Worm (Caenorhabditis elegans) whole organism, L3 larva: ENCODE measurements around the gene F54E4.4.
A peak's percentile ranks its signal among the peaks of the same experiment; 100 is the strongest.

Experiments
- R02D3.7 ChIP-seq: fragments of 150-350 bp; optimal IDR thresholded peaks from 2 replicates; lab custom pipeline; 2014; ENCODE audit warnings: missing biosample characterization, missing genetic modification characterization
- ZK546.5 ChIP-seq: sonication (generic microtip); optimal IDR thresholded peaks from 2 replicates; lab custom pipeline; 2017; ENCODE audit warnings: missing biosample characterization, missing genetic modification characterization
- aly-2 ChIP-seq: fragments of 150-350 bp; optimal IDR thresholded peaks from 2 replicates; lab custom pipeline; 2014; ENCODE audit warnings: missing biosample characterization, missing genetic modification characterization
- ama-1 ChIP-seq: fragments of 150-350 bp; optimal IDR thresholded peaks from 2 replicates; lab custom pipeline; 2018
- ceh-16 ChIP-seq: sonication (generic microtip); optimal IDR thresholded peaks from 2 replicates; lab custom pipeline; 2017; ENCODE audit warnings: missing biosample characterization, missing genetic modification characterization
- ceh-82 ChIP-seq: fragments of 150-350 bp; optimal IDR thresholded peaks from 2 replicates; lab custom pipeline; 2014; ENCODE audit warnings: missing biosample characterization, missing genetic modification characterization
- egl-27 ChIP-seq: sonication (generic microtip); optimal IDR thresholded peaks from 4 replicates; lab custom pipeline; 2017; ENCODE audit warnings: missing biosample characterization, missing genetic modification reagents, missing genetic modification characterization
- egl-5 ChIP-seq: fragments of 150-350 bp; optimal IDR thresholded peaks from 2 replicates; lab custom pipeline; 2017; ENCODE audit warnings: missing biosample characterization, missing genetic modification reagents, missing genetic modification characterization, inconsistent platforms
- elt-2 ChIP-seq: sonication (generic microtip); optimal IDR thresholded peaks from 2 replicates; lab custom pipeline; 2016; ENCODE audit warnings: missing genetic modification reagents, mild to moderate bottlenecking, missing genetic modification characterization, missing compliant biosample characterization
- eor-1 ChIP-seq, 2 experiments: fragments of 150-350 bp; optimal IDR thresholded peaks; 2 replicates each; lab custom pipeline; 2014 to 2018; ENCODE audit warnings: missing biosample characterization in 2 of 2, missing genetic modification characterization in 2 of 2
- fkh-10 ChIP-seq: sonication (generic microtip); optimal IDR thresholded peaks from 2 replicates; lab custom pipeline; 2017; ENCODE audit warnings: missing biosample characterization, missing genetic modification reagents, missing genetic modification characterization
- fkh-2 ChIP-seq: fragments of 150-350 bp; optimal IDR thresholded peaks from 2 replicates; lab custom pipeline; 2014; ENCODE audit warnings: missing biosample characterization, missing genetic modification reagents, missing genetic modification characterization
- fos-1 ChIP-seq: fragments of 150-350 bp; optimal IDR thresholded peaks from 2 replicates; lab custom pipeline; 2014; ENCODE audit warnings: missing biosample characterization, missing genetic modification characterization
- hmg-11 ChIP-seq: sonication (generic microtip); optimal IDR thresholded peaks from 2 replicates; lab custom pipeline; 2016; ENCODE audit warnings: missing genetic modification characterization, missing compliant biosample characterization
- lin-39 ChIP-seq: fragments of 150-350 bp; optimal IDR thresholded peaks from 2 replicates; lab custom pipeline; 2018; ENCODE audit warnings: missing biosample characterization, missing genetic modification reagents, missing genetic modification characterization
- lsy-12 ChIP-seq: sonication (generic microtip); optimal IDR thresholded peaks from 2 replicates; lab custom pipeline; 2016; ENCODE audit warnings: mild to moderate bottlenecking, missing genetic modification characterization, missing compliant biosample characterization
- mdl-1 ChIP-seq: fragments of 150-350 bp; optimal IDR thresholded peaks from 2 replicates; lab custom pipeline; 2014; ENCODE audit warnings: missing biosample characterization, missing genetic modification characterization
- mml-1 ChIP-seq: fragments of 150-350 bp; sonication (generic microtip); optimal IDR thresholded peaks from 3 replicates; lab custom pipeline; 2014; ENCODE audit warnings: missing biosample characterization, missing genetic modification characterization
- nfya-1 ChIP-seq: sonication (generic microtip); optimal IDR thresholded peaks from 2 replicates; lab custom pipeline; 2017; ENCODE audit warnings: missing genetic modification characterization, mild to moderate bottlenecking, missing compliant biosample characterization, antibody characterized with exemption, moderate library complexity; ENCODE audit not compliant: insufficient read depth
- nhr-11 ChIP-seq: fragments of 150-350 bp; optimal IDR thresholded peaks from 2 replicates; lab custom pipeline; 2014; ENCODE audit warnings: missing biosample characterization, missing genetic modification characterization
- nhr-23 ChIP-seq: fragments of 150-350 bp; optimal IDR thresholded peaks from 2 replicates; lab custom pipeline; 2014; ENCODE audit warnings: missing biosample characterization, missing genetic modification reagents, missing genetic modification characterization
- nhr-237 ChIP-seq: fragments of 150-350 bp; optimal IDR thresholded peaks from 2 replicates; lab custom pipeline; 2014; ENCODE audit warnings: missing biosample characterization, missing genetic modification characterization
- nhr-28 ChIP-seq: fragments of 150-350 bp; optimal IDR thresholded peaks from 2 replicates; lab custom pipeline; 2014; ENCODE audit warnings: missing biosample characterization, missing genetic modification characterization
- nhr-43 ChIP-seq: sonication (generic microtip); optimal IDR thresholded peaks from 2 replicates; lab custom pipeline; 2016; ENCODE audit warnings: mild to moderate bottlenecking, missing genetic modification characterization, missing compliant biosample characterization; ENCODE audit not compliant: poor library complexity, severe bottlenecking
- nhr-76 ChIP-seq: fragments of 150-350 bp; sonication (generic microtip); optimal IDR thresholded peaks from 5 replicates; lab custom pipeline; 2014; ENCODE audit warnings: missing biosample characterization, missing genetic modification characterization
- pha-4 ChIP-seq: fragments of 150-350 bp; optimal IDR thresholded peaks from 2 replicates; lab custom pipeline; 2014; ENCODE audit warnings: missing biosample characterization, missing genetic modification reagents, missing genetic modification characterization
- pqm-1 ChIP-seq: fragments of 150-350 bp; optimal IDR thresholded peaks from 2 replicates; lab custom pipeline; 2017; ENCODE audit warnings: missing biosample characterization, missing genetic modification characterization, inconsistent platforms
- sea-2 ChIP-seq: fragments of 150-350 bp; sonication (generic microtip); optimal IDR thresholded peaks from 4 replicates; lab custom pipeline; 2014; ENCODE audit warnings: missing biosample characterization, missing genetic modification reagents, missing genetic modification characterization
- snpc-4 ChIP-seq: fragments of 150-350 bp; optimal IDR thresholded peaks from 2 replicates; lab custom pipeline; 2014; ENCODE audit warnings: missing biosample characterization, missing genetic modification characterization
- tbx-2 ChIP-seq: sonication (generic microtip); optimal IDR thresholded peaks from 2 replicates; lab custom pipeline; 2016; ENCODE audit warnings: mild to moderate bottlenecking, missing genetic modification characterization, missing compliant biosample characterization
- unc-39 ChIP-seq: sonication (generic microtip); optimal IDR thresholded peaks from 4 replicates; lab custom pipeline; 2017; ENCODE audit warnings: missing biosample characterization, missing genetic modification characterization
- zag-1 ChIP-seq: fragments of 150-350 bp; optimal IDR thresholded peaks from 2 replicates; lab custom pipeline; 2014; ENCODE audit warnings: missing biosample characterization, missing genetic modification characterization
- ztf-4 ChIP-seq: fragments of 150-350 bp; optimal IDR thresholded peaks from 2 replicates; lab custom pipeline; 2014; ENCODE audit warnings: missing biosample characterization, missing genetic modification characterization

F54E4.4 gene

DNA sequence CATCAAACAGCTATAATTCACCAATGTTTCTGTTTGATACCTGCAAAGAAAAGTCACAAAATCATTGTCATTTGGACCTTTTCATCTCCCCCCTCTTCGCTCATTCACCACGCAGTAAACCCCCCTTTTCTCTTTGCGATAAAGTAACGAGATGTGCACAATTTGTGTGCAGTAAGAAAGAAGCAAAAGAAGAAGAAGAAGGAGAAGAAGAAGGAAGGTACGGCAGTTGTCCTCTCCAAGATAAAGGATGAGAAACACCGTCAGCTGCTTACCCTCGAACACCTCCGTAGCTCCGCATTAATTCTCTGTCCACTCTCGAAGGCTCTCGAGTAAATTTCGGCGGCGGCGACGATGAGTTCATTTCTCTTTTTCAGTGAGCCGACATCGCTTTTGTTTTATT lies 8.2 kb upstream of the F54E4.4 start:
- TF ChIP-seq pha-4 (no peak), fos-1 (no peak), lin-39 (tag; lab: Kevin White, UChicago) (peak; percentile 22), eor-1 (tag; optimal IDR thresholded peaks at IDR 0.05; lab: Kevin White, UChicago) (no peak), nfya-1 (no peak), ztf-4 (tag; lab: Kevin White, UChicago) (no peak), nhr-23 (tag; lab: Kevin White, UChicago) (no peak), nhr-76 (tag; lab: Kevin White, UChicago) (no peak), mdl-1 (tag; lab: Kevin White, UChicago) (no peak), nhr-11 (peak; percentile 0), ceh-16 (tag; lab: Kevin White, UChicago) (no peak)

DNA sequence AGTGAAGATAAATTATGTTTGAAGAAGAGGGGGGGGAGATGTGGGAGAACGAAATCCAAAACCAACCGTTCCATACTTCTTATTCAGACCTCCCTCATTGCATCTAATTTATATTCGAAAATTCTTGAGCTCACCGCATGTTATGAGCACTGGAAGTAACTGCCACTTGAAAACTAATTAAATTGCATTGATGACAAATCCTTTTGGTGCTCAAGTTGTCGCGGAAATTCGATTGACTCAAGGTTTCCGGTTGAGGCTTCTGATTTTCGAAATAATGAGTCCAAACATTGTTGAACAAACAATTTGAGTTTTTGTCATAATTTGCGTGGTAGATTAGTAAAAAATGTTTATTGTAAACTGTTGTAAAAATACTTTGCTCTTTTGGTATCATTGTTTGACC lies 6.8 kb upstream of the F54E4.4 start:
- no peak for TF ChIP-seq elt-2 (tag; lab: Kevin White, UChicago)
- TF ChIP-seq ZK546.5 (tag; lab: Kevin White, UChicago): no peak
- no peak for TF ChIP-seq nhr-76 (tag; lab: Kevin White, UChicago)

DNA sequence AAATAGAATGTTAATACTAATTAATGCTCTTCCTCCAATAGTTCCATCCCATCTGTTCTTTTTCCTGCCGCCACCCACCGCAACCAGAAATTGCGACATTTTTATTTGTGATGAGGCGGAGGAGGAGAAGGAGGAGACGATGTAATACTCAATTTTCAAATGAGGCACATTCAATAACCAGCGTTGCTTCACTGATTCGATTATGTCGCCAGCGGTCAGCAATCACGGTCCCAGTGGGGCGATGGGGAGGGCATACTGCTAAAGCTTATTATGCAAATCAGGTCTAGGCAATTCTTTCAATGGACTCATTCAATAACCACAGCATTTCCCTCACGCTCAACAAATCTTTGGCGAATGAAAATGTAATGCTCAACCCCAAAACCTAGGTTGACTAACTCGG lies 3.9 kb upstream of the F54E4.4 start:
- TF ChIP-seq nhr-237 (tag; lab: Kevin White, UChicago): no peak
- TF ChIP-seq tbx-2 (tag; lab: Kevin White, UChicago): no peak
- TF ChIP-seq unc-39 (tag; lab: Kevin White, UChicago): no peak
- TF ChIP-seq aly-2 (tag; lab: Kevin White, UChicago): no peak
- TF ChIP-seq lsy-12 (tag; lab: Kevin White, UChicago): no peak
- no peak for TF ChIP-seq nhr-43 (tag; lab: Kevin White, UChicago)
- no peak for TF ChIP-seq sea-2 (GFP tag; lab: Kevin White, UChicago)
- TF ChIP-seq pqm-1: no peak

DNA sequence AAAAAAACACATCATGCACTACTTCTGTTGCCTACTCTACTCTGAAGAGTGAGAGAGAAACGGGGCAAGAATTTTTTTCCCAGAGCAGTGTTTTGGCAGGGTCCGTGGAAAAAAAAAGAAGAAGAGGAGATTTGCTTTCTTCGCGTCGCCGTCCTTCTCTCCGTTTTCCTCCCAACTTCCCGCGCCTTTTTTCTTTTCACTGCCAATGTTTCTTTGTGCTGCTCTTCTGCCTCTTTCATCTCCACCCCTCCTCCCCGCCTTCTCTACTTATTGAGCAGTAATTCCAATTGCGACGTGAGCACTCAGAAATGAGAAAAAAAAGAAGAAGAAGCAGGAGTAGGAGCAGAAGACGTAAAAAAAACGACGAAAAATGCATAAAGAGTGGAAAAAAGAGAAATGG lies 5.4 kb downstream of the F54E4.4 start:
- no peak for TF ChIP-seq ceh-82 (tag; lab: Kevin White, UChicago)
- TF ChIP-seq egl-27 (tag; lab: Kevin White, UChicago): no peak
- peak; percentile 15 for TF ChIP-seq hmg-11 (tag; lab: Kevin White, UChicago)
- TF ChIP-seq nhr-28: no peak
- TF ChIP-seq fkh-10 (GFP tag; lab: Kevin White, UChicago): peak; percentile 95
- no peak for TF ChIP-seq unc-39 (tag; lab: Kevin White, UChicago)
- peak; percentile 32 for TF ChIP-seq tbx-2 (tag; lab: Kevin White, UChicago)
- peak; percentile 42 for TF ChIP-seq lin-39 (tag; lab: Kevin White, UChicago)
- TF ChIP-seq nfya-1: peak; percentile 71
- TF ChIP-seq nhr-11: no peak

DNA sequence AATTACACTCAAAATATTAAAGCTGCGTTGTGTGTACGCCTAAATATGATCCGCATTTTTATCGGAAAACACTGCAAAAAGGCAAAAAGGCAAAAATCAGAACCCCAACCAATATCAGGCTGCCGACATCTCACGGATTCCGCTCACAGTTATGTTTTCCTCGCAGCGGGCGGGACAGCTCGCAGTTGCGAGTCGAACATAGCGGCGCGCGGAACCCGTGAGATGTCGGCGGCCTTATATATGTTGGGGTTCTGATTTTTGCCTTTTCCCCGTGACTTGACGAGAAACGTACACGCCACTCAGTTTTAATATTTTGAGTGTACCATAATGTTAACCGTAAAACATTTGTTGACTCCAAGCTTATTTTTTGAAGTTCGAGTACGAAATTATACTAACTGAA lies 7.8 kb downstream of the F54E4.4 start:
- TF ChIP-seq mml-1 (no peak), nhr-237 (tag; lab: Kevin White, UChicago) (no peak), snpc-4 (tag; lab: Kevin White, UChicago) (peak; percentile 76)

DNA sequence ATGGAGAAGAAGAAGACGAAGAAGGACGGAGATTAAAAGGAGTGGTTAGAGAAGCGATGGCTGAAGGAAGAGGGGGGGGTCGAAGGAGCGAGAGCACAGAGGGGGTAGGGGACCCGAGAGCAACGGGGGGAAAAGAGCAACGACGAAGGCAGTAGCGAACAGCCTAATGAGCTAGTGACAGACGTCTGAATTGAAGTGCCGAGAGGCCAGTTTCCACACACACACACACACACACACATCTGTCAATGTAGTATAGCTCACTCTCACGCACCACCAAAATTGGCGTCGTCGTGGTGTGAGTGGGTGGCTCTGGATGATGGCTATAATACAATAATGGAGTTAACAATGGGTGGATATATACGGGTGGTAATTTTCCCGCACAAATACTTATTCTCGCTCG lies 8.6 kb downstream of the F54E4.4 start:
- TF ChIP-seq ztf-4 (tag; lab: Kevin White, UChicago) (no peak), fkh-10 (GFP tag; lab: Kevin White, UChicago) (peak; percentile 23), lin-39 (tag; lab: Kevin White, UChicago) (peak; percentile 91), zag-1 (tag; lab: Kevin White, UChicago) (no peak), snpc-4 (tag; lab: Kevin White, UChicago) (peak; percentile 13), mdl-1 (tag; lab: Kevin White, UChicago) (no peak), nfya-1 (peak; percentile 64), nhr-76 (tag; lab: Kevin White, UChicago) (no peak), mml-1 (no peak), fkh-2 (no peak), ama-1 (no peak), R02D3.7 (tag; lab: Kevin White, UChicago) (no peak), egl-5 (tag; lab: Kevin White, UChicago) (no peak), hmg-11 (tag; lab: Kevin White, UChicago) (peak; percentile 68)
